Fruit fly (Drosophila melanogaster): Measurements from ENCODE around the gene Polr2A.
A peak's percentile ranks its signal among the peaks of the same experiment; 100 is the strongest.

Gene Polr2A

DNA sequence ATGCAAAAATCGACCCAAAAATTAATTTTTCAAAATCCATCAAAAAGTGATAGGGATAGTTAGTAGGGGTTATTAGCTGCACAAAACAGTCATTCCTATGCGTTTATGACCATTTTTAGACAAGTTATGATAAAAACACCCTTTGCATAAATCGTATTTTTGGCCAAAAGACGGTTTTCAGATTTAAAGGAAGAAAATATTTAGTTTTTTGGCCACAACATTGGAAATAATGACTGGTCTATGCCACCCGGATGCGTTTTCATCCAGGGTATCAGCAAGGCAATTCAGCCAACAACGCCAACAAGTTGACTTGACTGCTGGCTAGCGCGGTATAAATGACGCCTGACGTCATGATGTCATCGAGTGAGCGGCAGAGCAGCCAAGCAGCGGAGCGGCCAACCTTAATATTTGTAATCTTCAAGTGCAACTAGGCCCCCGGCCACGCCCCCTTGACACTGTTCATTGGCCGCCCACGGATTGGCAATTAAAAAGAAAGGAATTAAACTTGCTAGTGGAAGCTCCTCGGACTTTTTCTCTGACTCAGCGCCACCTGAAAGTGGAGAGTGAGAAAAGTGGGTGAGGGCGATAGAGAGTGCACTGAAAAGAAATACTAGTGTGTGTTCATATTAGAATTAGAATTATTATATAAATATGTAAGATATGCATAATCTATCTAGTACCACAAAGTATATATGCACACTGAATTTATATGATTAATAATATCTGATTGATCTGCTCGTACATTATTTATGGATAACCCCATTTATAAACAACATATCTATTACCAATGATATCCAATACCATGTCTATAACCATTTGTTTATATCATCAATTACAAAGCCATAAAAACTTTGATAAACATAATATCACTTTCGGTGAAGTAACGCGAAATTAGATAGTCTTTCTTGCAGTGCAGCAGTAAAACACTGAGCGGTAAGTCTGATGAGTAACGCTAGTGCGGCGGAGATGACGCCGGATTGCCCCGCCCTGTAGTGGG lies 10.1 kb downstream of the Polr2A start (continued):
- peak; percentile 18 for TF ChIP-seq Max (GFP tag; optimal IDR thresholded peaks at IDR 0.05)
- peak; percentile 87 for TF ChIP-seq PHDP (tag; optimal IDR thresholded peaks at IDR 0.05)
- no peak for TF ChIP-seq MBD-R2 (GFP tag; IDR thresholded peaks at IDR 0.05)
- TF ChIP-seq Hr3 (GFP tag; optimal IDR thresholded peaks at IDR 0.05) = peak; percentile 78
- peak; percentile 52 for TF ChIP-seq cato (GFP tag; optimal IDR thresholded peaks at IDR 0.05; ENCODE audit: borderline replicate concordance)
- TF ChIP-seq Myb (GFP tag; optimal IDR thresholded peaks at IDR 0.05) = peak; percentile 20
- TF ChIP-seq grn (GFP tag; optimal IDR thresholded peaks at IDR 0.05) = no peak
- peak; percentile 94 for TF ChIP-seq CG2678 (tag; optimal IDR thresholded peaks at IDR 0.05)
- TF ChIP-seq Blimp-1 (GFP tag; optimal IDR thresholded peaks at IDR 0.05) = peak; percentile 76
- no peak for TF ChIP-seq trh (GFP tag; optimal IDR thresholded peaks at IDR 0.05)
- TF ChIP-seq slou (GFP tag; optimal IDR thresholded peaks at IDR 0.05) = peak; percentile 71
- TF ChIP-seq CG4820 (GFP tag; optimal IDR thresholded peaks at IDR 0.05) = peak; percentile 74
- no peak; the same call in 1 of the 2 replicates for TF ChIP-seq sim (GFP tag; IDR thresholded peaks at IDR 0.05)
- TF ChIP-seq Bgb (GFP tag; IDR thresholded peaks at IDR 0.05; ENCODE audit: partially characterized antibody) = no peak
- TF ChIP-seq CG31224 (GFP tag; IDR thresholded peaks at IDR 0.05) = peak; percentile 62
- TF ChIP-seq gsb (GFP tag; IDR thresholded peaks at IDR 0.05) = peak; percentile 45; the same call in 1 of the 2 replicates
- TF ChIP-seq CG10274 (GFP tag; optimal IDR thresholded peaks at IDR 0.05) = peak; percentile 66
- TF ChIP-seq dimm (GFP tag; IDR thresholded peaks at IDR 0.05) = no peak
- TF ChIP-seq z (GFP tag; IDR thresholded peaks at IDR 0.05) = no peak
- peak; percentile 74 for TF ChIP-seq CG12219 (GFP tag; optimal IDR thresholded peaks at IDR 0.05)
- TF ChIP-seq gcm2 (GFP tag; optimal IDR thresholded peaks at IDR 0.05) = no peak
- 0 out of 4 replicates have a peak, but pooled peaks have one; percentile 17 for TF ChIP-seq Gug (GFP tag; IDR thresholded peaks at IDR 0.05)
- peak; percentile 83 for TF ChIP-seq CG9817 (tag; optimal IDR thresholded peaks at IDR 0.05)
- TF ChIP-seq CHES-1-like (GFP tag; optimal IDR thresholded peaks at IDR 0.05) = peak; percentile 20
- no peak for TF ChIP-seq CG4282 (GFP tag; optimal IDR thresholded peaks at IDR 0.05)
- no peak for TF ChIP-seq cad (GFP tag; optimal IDR thresholded peaks at IDR 0.05)
- TF ChIP-seq Jarid2 (GFP tag; optimal IDR thresholded peaks at IDR 0.05) = peak; percentile 58
- TF ChIP-seq CG31388 (GFP tag; optimal IDR thresholded peaks at IDR 0.05) = peak; percentile 47
- peak; percentile 48 for TF ChIP-seq zfh2 (GFP tag; optimal IDR thresholded peaks at IDR 0.05)
- no peak for TF ChIP-seq nerfin-2 (GFP tag; IDR thresholded peaks at IDR 0.05; ENCODE audit: partially characterized antibody)
- TF ChIP-seq MTF-1 (GFP tag; optimal IDR thresholded peaks at IDR 0.05; ENCODE audit: borderline replicate concordance) = no peak
- TF ChIP-seq Mrtf (GFP tag; IDR thresholded peaks at IDR 0.05) = peak; percentile 35; the same call in 1 of the 3 replicates
- TF ChIP-seq ap (GFP tag; IDR thresholded peaks at IDR 0.05) = 0 out of 2 replicates have a peak, but pooled peaks have one; percentile 24
- peak; percentile 68 for TF ChIP-seq CG8359 (GFP tag; optimal IDR thresholded peaks at IDR 0.05; ENCODE audit: borderline replicate concordance)
- TF ChIP-seq CG6272 (GFP tag; IDR thresholded peaks at IDR 0.05) = no peak
- peak; percentile 85 for TF ChIP-seq HHEX (GFP tag; optimal IDR thresholded peaks at IDR 0.05)
- no peak for TF ChIP-seq aop (GFP tag; IDR thresholded peaks at IDR 0.05)
- TF ChIP-seq CG6689 (GFP tag; IDR thresholded peaks at IDR 0.05) = peak; percentile 52; the same call in 1 of the 2 replicates
- TF ChIP-seq CG10959 (GFP tag; IDR thresholded peaks at IDR 0.05) = no peak
- TF ChIP-seq MESR4 (GFP tag; optimal IDR thresholded peaks at IDR 0.05) = no peak
- TF ChIP-seq twi (tag; optimal IDR thresholded peaks at IDR 0.05) = peak; percentile 58
- peak; percentile 28 for TF ChIP-seq Dip3 (GFP tag; optimal IDR thresholded peaks at IDR 0.05)
- peak; percentile 77 for TF ChIP-seq CG15601 (tag; optimal IDR thresholded peaks at IDR 0.05)
- peak; percentile 56; the same call in 1 of the 2 replicates for TF ChIP-seq Awh (GFP tag; IDR thresholded peaks at IDR 0.05)
- no peak for TF ChIP-seq Doc2 (GFP tag; IDR thresholded peaks at IDR 0.05)
- peak; percentile 58; the same call in 1 of the 2 replicates for TF ChIP-seq H2.0 (GFP tag; IDR thresholded peaks at IDR 0.05)
- no peak for TF ChIP-seq tio (GFP tag; optimal IDR thresholded peaks at IDR 0.05)
- no peak for TF ChIP-seq Dfd (GFP tag; optimal IDR thresholded peaks at IDR 0.05)

Data from whole organism, embryonic.